Worm (Caenorhabditis elegans): ENCODE results near the gene mcp-1.

mcp-1 gene

ce11 chrV:5991490-5992069 lies 30.0 kb downstream of the mcp-1 start (continued):
- TF ChIP-seq let-526 (GFP tag; IDR thresholded peaks at IDR 0.05) (no peak), sea-2 (GFP tag; IDR thresholded peaks at IDR 0.05) (no peak), bed-2 (GFP tag; IDR thresholded peaks at IDR 0.05) (no peak), somi-1 (GFP tag; optimal IDR thresholded peaks at IDR 0.05) (no peak), tbx-9 (tag; optimal IDR thresholded peaks at IDR 0.05; ENCODE audit: borderline replicate concordance) (no peak), snpc-1.1 (tag; optimal IDR thresholded peaks at IDR 0.05; ENCODE audit: insufficient read depth) (no peak), C17E4.6 (GFP tag; IDR thresholded peaks at IDR 0.05) (no peak), gei-17 (GFP tag; optimal IDR thresholded peaks at IDR 0.05) (no peak), rpc-1 (optimal IDR thresholded peaks at IDR 0.05) (no peak), rpc-1 (tag; optimal IDR thresholded peaks at IDR 0.05) (no peak), unc-62 (GFP tag; optimal IDR thresholded peaks at IDR 0.05) (peak; percentile 52), B0035.1 (tag; optimal IDR thresholded peaks at IDR 0.05) (no peak), mxl-1 (tag; optimal IDR thresholded peaks at IDR 0.05) (no peak), egl-18 (GFP tag; IDR thresholded peaks at IDR 0.05) (no peak)

- TF ChIP-seq hmg-1.2 (GFP tag; IDR thresholded peaks at IDR 0.05): no peak
- TF ChIP-seq Y67H2A.10 (GFP tag; conservative IDR thresholded peaks at IDR 0.05): no peak
- no peak for TF ChIP-seq mel-28 (tag; optimal IDR thresholded peaks at IDR 0.05; ENCODE audit: borderline replicate concordance)
- TF ChIP-seq somi-1 (GFP tag; optimal IDR thresholded peaks at IDR 0.05): no peak
- TF ChIP-seq hrde-1 (tag; optimal IDR thresholded peaks at IDR 0.05; ENCODE audit: borderline replicate concordance): no peak
- TF ChIP-seq zfh-2 (GFP tag; conservative IDR thresholded peaks at IDR 0.05): no peak
- TF ChIP-seq xnd-1 (tag; optimal IDR thresholded peaks at IDR 0.05): no peak
- no peak for TF ChIP-seq ccch-3 (GFP tag; optimal IDR thresholded peaks at IDR 0.05)
- TF ChIP-seq ceh-91 (GFP tag; IDR thresholded peaks at IDR 0.05): no peak
- TF ChIP-seq bed-1 (GFP tag; IDR thresholded peaks at IDR 0.05): no peak
- no peak for TF ChIP-seq rpc-1 (optimal IDR thresholded peaks at IDR 0.05)
- no peak for TF ChIP-seq rpc-1 (tag; optimal IDR thresholded peaks at IDR 0.05)
- no peak for TF ChIP-seq dpff-1 (tag; optimal IDR thresholded peaks at IDR 0.05)
- no peak for TF ChIP-seq D2030.7 (GFP tag; IDR thresholded peaks at IDR 0.05)
- no peak for TF ChIP-seq sea-2 (GFP tag; IDR thresholded peaks at IDR 0.05)
- no peak for TF ChIP-seq T07F8.4 (tag; optimal IDR thresholded peaks at IDR 0.05)
- TF ChIP-seq ama-1 (optimal IDR thresholded peaks at IDR 0.05): no peak
- TF ChIP-seq ama-1 (GFP tag; optimal IDR thresholded peaks at IDR 0.05): no peak
- no peak for TF ChIP-seq gei-17 (GFP tag; optimal IDR thresholded peaks at IDR 0.05)
- no peak for TF ChIP-seq egrh-3 (GFP tag; IDR thresholded peaks at IDR 0.05)
These were observed 34.0 kb downstream of the mcp-1 start for ce11 chrV:5995598-5995997.

ce11 chrV:5996114-5996513 lies 34.5 kb downstream of the mcp-1 start, which contains the start of gene cpg-4:
TSS of gene cpg-4 (plus strand) at chrV:5996416.
- peak; percentile 7 for TF ChIP-seq tlf-1 (GFP tag; optimal IDR thresholded peaks at IDR 0.05)
- no peak for TF ChIP-seq unc-130 (GFP tag; optimal IDR thresholded peaks at IDR 0.05)
- TF ChIP-seq mes-4 (tag; optimal IDR thresholded peaks at IDR 0.05): no peak
- 0 out of 2 replicates have a peak, but pooled peaks have one; percentile 20 for TF ChIP-seq Y79H2A.3 (GFP tag; conservative IDR thresholded peaks at IDR 0.05)
- TF ChIP-seq hmg-1.2 (GFP tag; IDR thresholded peaks at IDR 0.05): peak; percentile 33; the same call in 1 of the 2 replicates
- peak; percentile 97 for TF ChIP-seq lsl-1 (GFP tag; optimal IDR thresholded peaks at IDR 0.05)
- no peak for TF ChIP-seq F52B5.7 (tag; optimal IDR thresholded peaks at IDR 0.05)
- TF ChIP-seq madf-3 (GFP tag; IDR thresholded peaks at IDR 0.05): peak; percentile 66; the same call in 1 of the 2 replicates
- peak; percentile 56 for TF ChIP-seq F23B12.7 (tag; optimal IDR thresholded peaks at IDR 0.05; ENCODE audit: insufficient read depth)
- no peak for TF ChIP-seq sptf-2 (GFP tag; optimal IDR thresholded peaks at IDR 0.05)
- TF ChIP-seq lsy-27 (tag; optimal IDR thresholded peaks at IDR 0.05; ENCODE audit: borderline replicate concordance, insufficient read depth): no peak
- TF ChIP-seq mel-28 (tag; optimal IDR thresholded peaks at IDR 0.05; ENCODE audit: borderline replicate concordance): no peak
- TF ChIP-seq F49E8.2 (tag; optimal IDR thresholded peaks at IDR 0.05; ENCODE audit: insufficient read depth): peak; percentile 69
- peak; percentile 68 for TF ChIP-seq lin-54 (GFP tag; optimal IDR thresholded peaks at IDR 0.05)
- peak; percentile 75; the same call in 1 of the 2 replicates for TF ChIP-seq rcor-1 (GFP tag; IDR thresholded peaks at IDR 0.05)
- TF ChIP-seq dpl-1 (GFP tag; optimal IDR thresholded peaks at IDR 0.05): peak; percentile 78
- TF ChIP-seq ceh-91 (GFP tag; IDR thresholded peaks at IDR 0.05): peak; percentile 85
- TF ChIP-seq lir-1 (GFP tag; conservative IDR thresholded peaks at IDR 0.05): peak; percentile 26; the same call in 1 of the 2 replicates
- no peak for TF ChIP-seq nhr-90 (tag; optimal IDR thresholded peaks at IDR 0.05)
- no peak for TF ChIP-seq F37B4.10 (GFP tag; IDR thresholded peaks at IDR 0.05)

Data from whole organism, young adult.